Worm (Caenorhabditis elegans) whole organism, young adult: Measurements from ENCODE around the gene ZK1073.2.
A peak's percentile ranks its signal among the peaks of the same experiment; 100 is the strongest.

ENCODE experiments used
- D2030.7 ChIP-seq: fragments of 200-800 bp; sonication (Bioruptor generic); IDR thresholded peaks from 2 replicates; pipeline ENCODE4 v1.3.6; 2022; ENCODE audit warnings: missing genetic modification reagents, missing genetic modification characterization, missing compliant biosample characterization
- F23B12.7 ChIP-seq: sonication (generic microtip); optimal IDR thresholded peaks from 2 replicates; lab custom pipeline; 2017; ENCODE audit warnings: missing genetic modification characterization, mild to moderate bottlenecking, missing compliant biosample characterization, antibody characterized with exemption, moderate library complexity; ENCODE audit not compliant: insufficient read depth
- ZK185.1 ChIP-seq: sonication (generic microtip); optimal IDR thresholded peaks from 2 replicates; lab custom pipeline; 2016; ENCODE audit warnings: mild to moderate bottlenecking, missing genetic modification characterization, missing compliant biosample characterization; ENCODE audit not compliant: poor library complexity, severe bottlenecking
- akir-1 ChIP-seq: fragments of 200-800 bp; sonication (Bioruptor generic); optimal IDR thresholded peaks from 2 replicates; lab custom pipeline; 2018; ENCODE audit warnings: mild to moderate bottlenecking, missing genetic modification characterization, moderate library complexity, missing compliant biosample characterization
- aptf-3 ChIP-seq: fragments of 200-800 bp; sonication (Bioruptor generic); IDR thresholded peaks from 2 replicates; pipeline ENCODE4 v1.3.6; 2022; ENCODE audit warnings: missing genetic modification characterization, missing compliant biosample characterization
- atf-7 ChIP-seq: sonication (generic microtip); optimal IDR thresholded peaks from 2 replicates; lab custom pipeline; 2017; ENCODE audit warnings: mild to moderate bottlenecking, missing genetic modification characterization, missing compliant biosample characterization
- attf-6 ChIP-seq: fragments of 200-800 bp; sonication (Bioruptor generic); IDR thresholded peaks from 2 replicates; pipeline ENCODE4 v1.3.6; 2022; ENCODE audit warnings: missing genetic modification reagents, missing genetic modification characterization, missing compliant biosample characterization
- bed-1 ChIP-seq: fragments of 200-800 bp; sonication (Bioruptor generic); IDR thresholded peaks from 2 replicates; pipeline ENCODE4 v1.3.6; 2022; ENCODE audit warnings: missing genetic modification reagents, missing genetic modification characterization, missing compliant biosample characterization
- ccch-3 ChIP-seq: fragments of 200-800 bp; sonication (Bioruptor generic); optimal IDR thresholded peaks from 2 replicates; lab custom pipeline; 2018; ENCODE audit warnings: mild to moderate bottlenecking, missing genetic modification characterization, missing compliant biosample characterization
- cebp-1 ChIP-seq, 2 experiments: fragments of 200-800 bp in 1 of 2; sonication (Bioruptor generic) in 1 of 2; sonication (generic microtip) in 1 of 2; IDR thresholded peaks in 1 of 2; optimal IDR thresholded peaks in 1 of 2; 2 replicates each; pipeline versions ENCODE4 v1.3.6 to Lab custom; 2017 to 2022; ENCODE audit warnings: missing compliant biosample characterization in 2 of 2, missing genetic modification characterization in 2 of 2, mild to moderate bottlenecking in 1 of 2, missing genetic modification reagents in 1 of 2, moderate library complexity in 1 of 2
- ceh-27 ChIP-seq: fragments of 200-800 bp; sonication (Bioruptor generic); optimal IDR thresholded peaks from 2 replicates; lab custom pipeline; 2018; ENCODE audit warnings: mild to moderate bottlenecking, missing genetic modification characterization, moderate library complexity, missing compliant biosample characterization
- ceh-79 ChIP-seq: sonication (generic microtip); optimal IDR thresholded peaks from 2 replicates; lab custom pipeline; 2017; ENCODE audit warnings: mild to moderate bottlenecking, missing genetic modification characterization, missing compliant biosample characterization
- chd-7 ChIP-seq: sonication (generic microtip); optimal IDR thresholded peaks from 2 replicates; lab custom pipeline; 2016; ENCODE audit warnings: mild to moderate bottlenecking, missing genetic modification characterization, moderate library complexity, missing compliant biosample characterization
- egrh-3 ChIP-seq: fragments of 200-800 bp; sonication (Bioruptor generic); IDR thresholded peaks from 2 replicates; pipeline ENCODE4 v1.3.6; 2022; ENCODE audit warnings: missing genetic modification reagents, missing genetic modification characterization, missing compliant biosample characterization
- ets-4 ChIP-seq: fragments of 200-800 bp; sonication (Bioruptor generic); optimal IDR thresholded peaks from 2 replicates; lab custom pipeline; 2018; ENCODE audit warnings: mild to moderate bottlenecking, missing genetic modification characterization, missing compliant biosample characterization
- fkh-3 ChIP-seq: sonication (generic microtip); optimal IDR thresholded peaks from 2 replicates; lab custom pipeline; 2016; ENCODE audit warnings: mild to moderate bottlenecking, missing genetic modification characterization, missing compliant biosample characterization
- hmg-1.2 ChIP-seq: fragments of 200-800 bp; sonication (Bioruptor generic); IDR thresholded peaks from 2 replicates; pipeline ENCODE4 v1.3.6; 2022; ENCODE audit warnings: missing genetic modification reagents, missing genetic modification characterization, missing compliant biosample characterization
- hsf-1 ChIP-seq: fragments of 200-800 bp; sonication (Bioruptor generic); IDR thresholded peaks from 2 replicates; pipeline ENCODE4 v1.3.6; 2022; ENCODE audit warnings: missing genetic modification reagents, missing genetic modification characterization, missing compliant biosample characterization
- lin-35 ChIP-seq, 3 experiments: fragments of 150-350 bp in 2 of 3; sonication (generic microtip) in 1 of 3; optimal IDR thresholded peaks; 2 replicates each; lab custom pipeline; 2014 to 2018; ENCODE audit warnings: missing biosample characterization in 3 of 3, missing genetic modification characterization in 3 of 3, missing genetic modification reagents in 3 of 3
- mcd-1 ChIP-seq: fragments of 200-800 bp; sonication (Bioruptor generic); IDR thresholded peaks from 2 replicates; pipeline ENCODE4 v1.3.6; 2022; ENCODE audit warnings: missing genetic modification reagents, missing genetic modification characterization, missing compliant biosample characterization
- nfya-1 ChIP-seq: sonication (generic microtip); optimal IDR thresholded peaks from 2 replicates; lab custom pipeline; 2017; ENCODE audit warnings: antibody characterized with exemption, missing compliant biosample characterization, missing genetic modification characterization, borderline replicate concordance; ENCODE audit not compliant: insufficient read depth
- nfya-2 ChIP-seq: fragments of 200-800 bp; sonication (Bioruptor generic); IDR thresholded peaks from 2 replicates; pipeline ENCODE4 v1.3.6; 2022; ENCODE audit warnings: missing genetic modification reagents, missing genetic modification characterization, missing compliant biosample characterization
- nhr-80 ChIP-seq: sonication (generic microtip); optimal IDR thresholded peaks from 2 replicates; lab custom pipeline; 2016; ENCODE audit warnings: missing genetic modification characterization, missing compliant biosample characterization
- pha-4 ChIP-seq: fragments of 150-350 bp; sonication (generic microtip); optimal IDR thresholded peaks from 2 replicates; lab custom pipeline; 2014; ENCODE audit warnings: missing biosample characterization, missing genetic modification reagents, missing genetic modification characterization
- sea-2 ChIP-seq: fragments of 200-800 bp; sonication (Bioruptor generic); IDR thresholded peaks from 2 replicates; pipeline ENCODE4 v1.3.6; 2022; ENCODE audit warnings: missing genetic modification characterization, missing compliant biosample characterization
- snpc-1.3 ChIP-seq: sonication (generic microtip); optimal IDR thresholded peaks from 2 replicates; lab custom pipeline; 2017; ENCODE audit warnings: missing genetic modification characterization, mild to moderate bottlenecking, missing compliant biosample characterization, antibody characterized with exemption, moderate library complexity, missing genotype, missing genetic modification reagents; ENCODE audit not compliant: insufficient read depth
- snpc-4 ChIP-seq, 5 experiments: fragments of 150-350 bp in 1 of 5; sonication (generic microtip) in 4 of 5; optimal IDR thresholded peaks; 2 replicates each; lab custom pipeline; 2014 to 2018; ENCODE audit warnings: missing genetic modification characterization in 5 of 5, missing biosample characterization in 3 of 5, antibody characterized with exemption in 2 of 5, mild to moderate bottlenecking in 2 of 5, missing compliant biosample characterization in 2 of 5, missing genotype in 2 of 5, moderate library complexity in 2 of 5, missing genetic modification reagents in 1 of 5
- zfh-2 ChIP-seq: fragments of 200-800 bp; sonication (Bioruptor generic); conservative IDR thresholded peaks from 2 replicates; pipeline ENCODE4 v1.3.6; 2022; ENCODE audit warnings: missing genetic modification reagents, missing genetic modification characterization, missing compliant biosample characterization
- ztf-22 ChIP-seq: fragments of 200-800 bp; sonication (Bioruptor generic); optimal IDR thresholded peaks from 2 replicates; lab custom pipeline; 2018; ENCODE audit warnings: mild to moderate bottlenecking, missing genetic modification characterization, moderate library complexity, missing compliant biosample characterization
- ztf-28 ChIP-seq: fragments of 200-800 bp; sonication (Bioruptor generic); IDR thresholded peaks from 2 replicates; pipeline ENCODE4 v1.3.6; 2022; ENCODE audit warnings: missing genetic modification reagents, missing genetic modification characterization, missing compliant biosample characterization

ZK1073.2 gene

ce11 chrX:16156891-16157290 is 53.4 kb downstream of the ZK1073.2 start:
- TF ChIP-seq snpc-1.3 (tag; lab: Kevin White, UChicago) (no peak), cebp-1 (GFP tag; IDR thresholded peaks at IDR 0.05; lab: Robert Waterston, UW) (no peak), cebp-1 (tag; optimal IDR thresholded peaks at IDR 0.05; lab: Kevin White, UChicago) (peak; percentile 10), mcd-1 (GFP tag; lab: Robert Waterston, UW) (0 out of 2 replicates have a peak, but pooled peaks have one; percentile 10), zfh-2 (peak; percentile 51), nfya-2 (GFP tag; lab: Robert Waterston, UW) (no peak), nhr-80 (tag; lab: Kevin White, UChicago) (peak; percentile 43)
- TF ChIP-seq, all 124 proteins: peak for 4

ce11 chrX:16157499-16157898 is 54.0 kb downstream of the ZK1073.2 start:
- TF ChIP-seq zfh-2 (peak; percentile 82; the same call in 1 of the 2 replicates), chd-7 (tag; lab: Kevin White, UChicago) (no peak), snpc-4 (GFP tag; optimal IDR thresholded peaks at IDR 0.05; lab: Kevin White, UChicago) (no peak), snpc-4 (tag; optimal IDR thresholded peaks at IDR 0.05; lab: Kevin White, UChicago) (peak in 3 of 4 experiments; percentile 1 to 66 (median 56)), ztf-28 (GFP tag; lab: Robert Waterston, UW) (0 out of 2 replicates have a peak, but pooled peaks have one; percentile 20), egrh-3 (peak; percentile 61; the same call in 1 of the 2 replicates), ccch-3 (GFP tag; lab: Kevin White, UChicago) (no peak), sea-2 (GFP tag; lab: Robert Waterston, UW) (0 out of 2 replicates have a peak, but pooled peaks have one; percentile 57), F23B12.7 (no peak), D2030.7 (GFP tag; lab: Robert Waterston, UW) (no peak)
- TF ChIP-seq, all 124 proteins: peak for 5

- TF ChIP-seq akir-1 (no peak), attf-6 (GFP tag; lab: Robert Waterston, UW) (no peak), F23B12.7 (no peak), nhr-80 (tag; lab: Kevin White, UChicago) (peak; percentile 43), ceh-79 (tag; lab: Kevin White, UChicago) (no peak), hmg-1.2 (GFP tag; lab: Robert Waterston, UW) (no peak), D2030.7 (GFP tag; lab: Robert Waterston, UW) (no peak), cebp-1 (GFP tag; IDR thresholded peaks at IDR 0.05; lab: Robert Waterston, UW) (peak; percentile 85), cebp-1 (tag; optimal IDR thresholded peaks at IDR 0.05; lab: Kevin White, UChicago) (peak; percentile 88), aptf-3 (GFP tag; lab: Robert Waterston, UW) (no peak), hsf-1 (GFP tag; lab: Robert Waterston, UW) (no peak), fkh-3 (tag; lab: Kevin White, UChicago) (no peak), lin-35 (GFP tag; optimal IDR thresholded peaks at IDR 0.05; lab: Kevin White, UChicago) (no peak), nfya-1 (tag; lab: Kevin White, UChicago) (no peak)
These were observed 55.9 kb downstream of the ZK1073.2 start for ce11 chrX:16159359-16159758.

- TF ChIP-seq bed-1 (GFP tag; lab: Robert Waterston, UW) (no peak), ztf-22 (GFP tag; lab: Kevin White, UChicago) (no peak), nhr-80 (tag; lab: Kevin White, UChicago) (peak; percentile 34), fkh-3 (tag; lab: Kevin White, UChicago) (no peak), ceh-27 (GFP tag; lab: Kevin White, UChicago) (no peak)
- TF ChIP-seq, all 124 proteins: peak for 1
These were observed 57.4 kb downstream of the ZK1073.2 start for ce11 chrX:16160924-16161323.

- TF ChIP-seq ZK185.1 (tag; lab: Kevin White, UChicago) (no peak), nhr-80 (tag; lab: Kevin White, UChicago) (peak; percentile 91), ets-4 (peak; percentile 29), pha-4 (tag; lab: Kevin White, UChicago) (peak; percentile 38), atf-7 (tag; lab: Kevin White, UChicago) (peak; percentile 4)
These were observed 59.9 kb downstream of the ZK1073.2 start, which contains the start of gene F09C8.1 for ce11 chrX:16163402-16163801. Gene F09C8.1, minus strand, starts transcription at chrX:16163524.
